Worm (Caenorhabditis elegans) whole organism, midembryonic: ENCODE data around the gene F59E12.15.

Experiments
- T22C8.4 ChIP-seq: fragments of 200-800 bp; sonication (Bioruptor generic); IDR thresholded peaks from 2 replicates; pipeline ENCODE4 v1.3.6; 2022; ENCODE audit warnings: missing genetic modification characterization, missing compliant biosample characterization
- cog-1 ChIP-seq: sonication (generic microtip); optimal IDR thresholded peaks from 2 replicates; lab custom pipeline; 2016; ENCODE audit warnings: missing genetic modification characterization, missing compliant biosample characterization
- flt-1 ChIP-seq: fragments of 200-800 bp; sonication (Bioruptor generic); IDR thresholded peaks from 2 replicates; pipeline ENCODE4 v1.3.6; 2022; ENCODE audit warnings: missing genetic modification characterization, missing compliant biosample characterization
- klf-2 ChIP-seq: fragments of 200-800 bp; sonication (Bioruptor generic); conservative IDR thresholded peaks from 2 replicates; pipeline ENCODE4 v1.3.6; 2022; ENCODE audit warnings: missing genetic modification reagents, missing genetic modification characterization, missing compliant biosample characterization
- tab-1 ChIP-seq: fragments of 200-800 bp; sonication (Bioruptor generic); IDR thresholded peaks from 2 replicates; pipeline ENCODE4 v1.3.6; 2022; ENCODE audit warnings: missing genetic modification characterization, missing compliant biosample characterization
- ztf-29 ChIP-seq: fragments of 200-800 bp; sonication (Bioruptor generic); IDR thresholded peaks from 2 replicates; pipeline ENCODE4 v1.3.6; 2022; ENCODE audit warnings: missing genetic modification reagents, missing genetic modification characterization, missing compliant biosample characterization

DNA sequence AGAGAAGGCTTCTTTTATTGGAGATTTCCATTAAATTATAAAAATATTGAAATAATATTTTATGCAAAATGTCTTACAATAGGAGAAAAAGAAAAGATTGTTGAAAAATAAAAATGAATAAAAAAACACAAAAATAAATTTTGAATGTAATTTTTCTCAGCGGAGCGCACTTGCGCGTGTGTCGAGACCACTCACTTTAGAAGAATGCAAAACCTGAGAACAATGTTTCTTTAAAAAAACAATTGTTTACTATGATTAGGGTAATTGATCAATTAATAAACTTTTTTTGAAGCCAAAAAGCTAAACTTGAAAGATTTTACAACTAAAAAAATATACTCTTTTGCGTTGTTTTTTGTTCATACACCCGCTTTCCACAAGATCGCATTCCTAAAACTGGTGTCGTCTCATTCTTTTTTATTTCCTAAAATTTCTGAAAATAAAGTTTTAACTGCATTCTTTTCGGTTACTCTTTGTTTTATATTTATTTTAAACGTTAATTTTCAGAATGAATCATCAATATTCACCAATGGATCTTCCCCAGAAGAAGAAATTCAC is 33.9 kb downstream of the F59E12.15 start, which contains the start of gene ttc-4:
- TF ChIP-seq T22C8.4 (no peak), tab-1 (GFP tag; lab: Robert Waterston, UW) (no peak), flt-1 (GFP tag; lab: Robert Waterston, UW) (no peak), ztf-29 (GFP tag; lab: Robert Waterston, UW) (no peak), cog-1 (tag; lab: Kevin White, UChicago) (peak; percentile 56), klf-2 (GFP tag; lab: Robert Waterston, UW) (0 out of 2 replicates have a peak, but pooled peaks have one; percentile 44)
